Fruit fly (Drosophila melanogaster) whole organism, larva: ENCODE measurements around the gene CG13312.
A peak's percentile ranks its signal among the peaks of the same experiment; 100 is the strongest.

Source experiments
- noc ChIP-seq: fragments of 200-800 bp; sonication (Bioruptor generic); optimal IDR thresholded peaks from 3 replicates; lab custom pipeline; 2019; ENCODE audit warnings: missing biosample characterization, mild to moderate bottlenecking, missing genetic modification characterization, moderate library complexity

The CG13312 gene

dm6 chr3L:8807113-8807651, at the start of gene CG13312, which contains the start of gene CG32024:
CG13312 (minus strand) TSS chr3L:8807213.
CG32024 (plus strand) TSS chr3L:8807601.
- no peak for TF ChIP-seq noc

DNA sequence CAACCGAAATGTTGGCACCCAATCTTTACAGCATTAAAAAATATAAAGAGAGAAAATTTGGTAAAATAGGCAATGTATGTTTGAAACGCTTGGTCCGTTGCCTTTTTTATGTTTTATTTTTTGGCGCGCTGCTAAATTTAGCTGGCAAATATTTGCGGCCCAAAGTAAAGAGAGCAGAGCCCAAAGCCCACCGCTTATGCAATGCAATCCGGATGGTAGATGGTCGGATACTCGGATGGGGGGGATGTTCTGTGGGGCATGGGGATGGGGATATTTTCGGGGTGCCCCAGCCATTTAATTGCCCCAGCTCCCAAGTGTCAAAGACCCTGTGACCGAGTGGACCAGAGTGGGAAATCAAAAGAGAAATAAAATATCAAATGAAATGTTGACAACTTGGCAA, 48.2 kb upstream of the CG13312 start:
- no peak for TF ChIP-seq noc

- no peak for TF ChIP-seq noc
These were observed 46.4 kb upstream of the CG13312 start for dm6 chr3L:8853382-8853781.

dm6 chr3L:8852907-8853306, 45.9 kb upstream of the CG13312 start:
- TF ChIP-seq noc = no peak

DNA sequence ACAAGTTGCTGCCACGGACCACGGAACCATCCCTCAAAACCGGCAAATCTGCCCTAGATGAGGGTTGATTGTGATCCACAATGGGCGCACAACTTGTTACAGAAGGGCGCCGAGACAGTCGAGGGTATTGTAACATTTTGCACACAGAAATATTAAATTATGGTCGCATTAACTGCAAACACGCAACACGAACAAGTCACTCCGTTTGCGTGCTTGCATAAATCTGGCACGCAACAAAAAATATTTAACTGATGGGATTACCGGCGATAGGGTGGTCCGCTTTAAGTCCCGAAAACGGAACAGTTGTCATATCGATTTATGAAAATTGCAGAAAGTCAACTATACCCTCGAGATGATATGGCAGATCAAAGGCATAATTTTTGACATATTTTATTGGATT, 44.9 kb upstream of the CG13312 start:
- no peak for TF ChIP-seq noc

dm6 chr3L:8850784-8851704, 44.0 kb upstream of the CG13312 start:
- no peak for TF ChIP-seq noc

DNA sequence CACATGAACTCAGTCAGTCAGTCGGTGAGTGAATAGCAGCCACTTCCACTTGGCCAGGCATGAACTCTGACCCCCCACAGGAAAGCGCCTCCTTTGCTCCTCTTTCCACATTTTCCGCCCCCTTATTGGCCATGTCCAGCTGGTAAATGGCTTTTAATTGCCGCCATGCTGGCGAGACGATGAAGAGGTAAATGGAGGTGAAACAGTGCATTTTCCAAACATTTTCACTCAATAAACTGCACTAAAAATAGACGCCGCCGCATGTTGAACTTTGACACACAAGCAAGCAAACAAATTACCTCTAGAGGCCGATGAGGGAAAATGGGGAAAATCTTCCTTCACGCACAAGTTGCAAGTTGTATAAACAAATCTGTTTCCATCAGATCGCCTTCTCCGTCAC, 42.8 kb upstream of the CG13312 start:
- TF ChIP-seq noc = no peak

- TF ChIP-seq noc = no peak
These were observed 35.3 kb upstream of the CG13312 start for dm6 chr3L:8842359-8842758.

DNA sequence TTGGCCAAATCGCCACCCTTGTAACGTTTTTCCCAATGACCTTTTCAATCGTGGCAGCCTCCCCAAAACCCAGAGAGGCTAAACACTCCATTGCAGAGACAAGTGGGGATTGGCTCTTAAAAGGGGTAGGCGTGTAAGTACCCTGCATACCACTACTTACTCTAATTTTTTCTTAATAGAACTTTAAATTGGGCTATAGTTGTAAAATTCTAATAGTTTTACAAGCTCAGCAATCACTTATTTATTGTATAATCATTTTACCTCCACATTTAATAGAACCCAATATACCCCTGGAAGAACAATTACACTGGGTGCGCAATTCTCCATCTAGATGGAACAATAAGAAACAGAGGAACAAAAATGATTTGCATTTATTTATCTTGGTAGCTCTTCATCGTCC, 34.7 kb upstream of the CG13312 start:
- peak; percentile 15 for TF ChIP-seq noc

DNA sequence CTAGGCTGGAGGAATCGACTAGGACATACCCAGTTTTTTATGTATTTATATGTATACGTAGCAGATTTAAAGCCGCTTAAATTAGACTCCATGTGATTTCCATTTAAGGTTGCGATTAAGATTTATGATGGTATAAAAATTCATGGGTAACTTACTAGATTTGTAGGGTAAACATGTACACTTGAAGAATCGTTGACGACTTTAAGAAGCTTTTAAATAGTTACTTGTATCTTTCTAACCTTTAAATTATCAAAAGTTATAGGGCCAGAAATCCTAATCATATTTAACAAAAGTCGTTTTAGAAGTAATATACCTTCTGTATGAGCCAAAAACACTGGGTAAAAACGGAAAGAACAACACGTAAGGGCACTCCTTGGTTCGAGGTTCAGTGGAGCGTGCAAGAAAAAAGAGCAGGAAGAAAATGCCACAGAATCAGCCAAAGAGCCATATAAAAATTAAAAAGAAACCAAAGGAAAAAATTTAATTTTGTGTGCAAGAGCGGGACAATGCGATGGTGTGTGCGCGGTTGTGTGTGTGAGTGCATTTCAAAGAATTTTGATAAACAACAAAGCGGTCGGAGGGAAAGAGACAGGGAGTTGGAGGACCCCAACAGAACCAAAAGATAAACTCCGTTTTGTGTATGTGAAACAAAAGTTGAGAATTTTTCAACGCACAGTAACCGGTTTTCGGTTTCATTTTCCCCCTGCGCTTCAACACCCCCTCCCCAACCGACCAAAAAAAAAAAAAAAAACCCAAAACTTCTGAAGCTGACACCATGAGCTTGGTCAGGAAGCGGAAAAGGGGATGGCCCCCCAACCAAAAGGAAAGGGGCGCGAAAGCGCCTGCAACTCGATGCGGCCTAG, 32.8 kb upstream of the CG13312 start:
- no peak for TF ChIP-seq noc

DNA sequence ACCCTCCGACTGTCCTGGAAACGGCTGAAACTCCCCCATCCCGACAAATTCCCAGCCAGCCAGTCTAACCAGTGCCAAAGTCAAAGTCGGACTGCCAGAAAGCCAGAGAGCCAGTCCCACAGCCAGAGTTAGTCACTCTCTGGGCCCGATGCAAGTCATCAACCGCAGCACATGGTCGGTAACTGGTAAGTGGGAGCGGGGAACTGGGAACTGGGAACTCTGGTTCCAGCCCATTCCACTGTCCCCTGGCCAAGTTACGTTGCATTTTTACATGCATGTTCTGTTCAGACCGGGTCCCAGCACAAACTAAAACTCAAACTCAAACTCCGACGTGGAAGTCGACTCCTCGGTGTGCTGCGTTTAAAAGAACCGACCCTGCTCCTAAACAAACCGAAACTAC, 32.1 kb upstream of the CG13312 start:
- TF ChIP-seq noc = no peak

dm6 chr3L:8836162-8836561, 29.1 kb upstream of the CG13312 start, which contains the start of gene CG32026:
CG32026 (plus strand) TSS chr3L:8836462.
- no peak for TF ChIP-seq noc

dm6 chr3L:8835441-8835840, 28.4 kb upstream of the CG13312 start:
- no peak for TF ChIP-seq noc

dm6 chr3L:8834886-8835285, 27.9 kb upstream of the CG13312 start:
- TF ChIP-seq noc = peak; percentile 47

DNA sequence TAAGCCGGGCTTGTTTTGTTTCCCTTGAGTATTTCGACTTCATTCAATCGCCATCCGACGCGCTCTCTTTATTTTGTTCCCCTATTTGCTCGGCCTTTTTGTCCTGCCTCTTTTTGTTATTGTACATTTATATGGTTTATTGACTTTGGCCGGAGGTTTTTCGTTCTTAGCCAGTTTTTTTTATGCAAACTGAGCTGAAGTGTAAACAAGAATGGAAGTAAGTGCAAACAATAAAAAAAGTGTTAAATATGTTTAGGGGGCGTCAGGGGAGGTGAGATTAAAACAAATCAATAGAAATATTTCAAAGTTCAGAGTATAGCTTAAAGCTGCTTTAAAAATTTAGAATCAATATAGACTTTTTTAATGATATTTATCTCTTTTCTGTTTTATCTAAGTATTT, 27.5 kb upstream of the CG13312 start:
- no peak for TF ChIP-seq noc

DNA sequence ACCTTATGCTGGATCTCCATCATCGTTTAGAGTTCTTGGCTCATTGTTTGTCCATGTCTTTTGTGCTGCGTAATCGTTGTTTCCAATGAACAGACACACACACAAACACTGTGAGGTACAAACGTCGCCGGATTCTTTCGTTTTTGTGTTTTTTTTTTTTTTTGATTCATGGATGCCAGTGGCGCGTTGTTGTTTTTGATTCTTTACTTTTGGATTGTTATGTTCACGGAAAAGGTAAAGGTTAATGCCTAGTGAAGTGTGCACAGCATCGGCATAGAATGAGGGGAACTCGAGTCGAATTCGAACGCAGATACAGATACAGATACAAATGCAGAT, 26.4 kb upstream of the CG13312 start:
- TF ChIP-seq noc = no peak

DNA sequence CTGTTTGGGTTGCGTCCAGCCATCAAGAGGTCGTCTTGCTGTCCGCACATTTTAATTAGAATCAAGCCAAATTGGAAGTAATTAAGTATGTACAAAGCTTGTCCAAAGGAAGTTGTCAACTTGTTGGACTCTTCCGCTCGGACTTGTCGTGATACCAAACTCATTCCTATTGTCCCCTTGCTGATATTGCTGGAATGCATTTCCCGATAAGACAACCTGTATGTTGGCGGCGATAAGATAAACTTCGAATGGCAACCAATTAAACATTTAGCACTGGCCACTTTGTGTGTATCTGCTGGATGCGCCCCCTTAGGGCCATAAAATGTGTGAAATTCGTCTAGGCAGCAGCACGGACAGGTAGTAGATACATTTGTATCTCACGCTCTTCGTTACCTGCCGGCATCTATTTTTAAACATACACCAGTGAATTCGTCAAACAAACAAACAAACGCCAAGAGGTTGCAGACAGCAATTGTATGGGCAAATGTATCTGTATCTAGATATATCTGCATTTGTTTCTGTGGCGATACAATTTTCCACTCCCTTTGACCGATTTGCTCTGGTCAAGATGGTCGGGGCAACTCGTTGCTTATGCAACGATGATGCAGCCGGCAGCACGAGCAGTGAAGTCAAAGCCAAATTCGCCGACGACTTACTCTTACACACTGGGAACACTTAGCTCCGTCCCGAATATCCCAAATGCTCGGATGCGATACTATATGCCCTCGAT, 25.9 kb upstream of the CG13312 start:
- no peak for TF ChIP-seq noc
